Fruit fly (Drosophila melanogaster) whole organism, embryonic: ENCODE data around the gene CG5003.

ENCODE experiments used
- Asciz ChIP-seq: fragments of 200-800 bp; sonication (Bioruptor generic); optimal IDR thresholded peaks from 2 replicates; lab custom pipeline; 2017; ENCODE audit warnings: missing biosample characterization, mild to moderate bottlenecking, missing genetic modification characterization, missing genetic modification reagents
- Atf-2 ChIP-seq: fragments of 200-800 bp; sonication (Bioruptor generic); optimal IDR thresholded peaks from 2 replicates; lab custom pipeline; 2016; ENCODE audit warnings: missing biosample characterization, missing genetic modification characterization
- CG10654 ChIP-seq: fragments of 200-800 bp; sonication (Bioruptor generic); optimal IDR thresholded peaks from 2 replicates; lab custom pipeline; 2016; ENCODE audit warnings: missing biosample characterization, missing genetic modification characterization
- CG1233 ChIP-seq: fragments of 200-800 bp; sonication (Bioruptor generic); optimal IDR thresholded peaks from 4 replicates; lab custom pipeline; 2018; ENCODE audit warnings: missing biosample characterization, mild to moderate bottlenecking, missing genetic modification characterization
- CG12942 ChIP-seq: fragments of 200-800 bp; sonication (Bioruptor generic); optimal IDR thresholded peaks from 3 replicates; lab custom pipeline; 2016; ENCODE audit warnings: missing biosample characterization, missing genetic modification characterization
- CG14710 ChIP-seq: fragments of 200-800 bp; sonication (Bioruptor generic); optimal IDR thresholded peaks from 3 replicates; lab custom pipeline; 2019; ENCODE audit warnings: missing biosample characterization, mild to moderate bottlenecking, missing genetic modification characterization, moderate library complexity
- CG1792 ChIP-seq: fragments of 200-800 bp; sonication (Bioruptor generic); optimal IDR thresholded peaks from 2 replicates; lab custom pipeline; 2016; ENCODE audit warnings: missing biosample characterization, missing genetic modification characterization
- CG18764 ChIP-seq: fragments of 200-800 bp; sonication (Bioruptor generic); optimal IDR thresholded peaks from 3 replicates; lab custom pipeline; 2016; ENCODE audit warnings: missing biosample characterization, missing genetic modification characterization
- CG31224 ChIP-seq: fragments of 200-800 bp; sonication (Bioruptor generic); IDR thresholded peaks from 2 replicates; pipeline ENCODE4 v1.3.6; 2022; ENCODE audit warnings: missing biosample characterization, missing genetic modification characterization
- CG3726 ChIP-seq: fragments of 200-800 bp; sonication (Bioruptor generic); IDR thresholded peaks from 3 replicates; pipeline ENCODE4, ENCODE4 v1.3.6; 2022; ENCODE audit warnings: missing biosample characterization, missing genetic modification characterization
- CG42726 ChIP-seq: fragments of 200-800 bp; sonication (Bioruptor generic); IDR thresholded peaks from 2 replicates; pipeline ENCODE4 v1.3.6; 2022; ENCODE audit warnings: missing biosample characterization, missing genetic modification characterization; ENCODE audit not compliant: partially characterized antibody
- CG4854 ChIP-seq: fragments of 200-800 bp; sonication (Bioruptor generic); optimal IDR thresholded peaks from 2 replicates; lab custom pipeline; 2016; ENCODE audit warnings: missing biosample characterization, missing genetic modification characterization, inconsistent platforms
- CG6689 ChIP-seq: fragments of 200-800 bp; sonication (Bioruptor generic); IDR thresholded peaks from 2 replicates; pipeline ENCODE4 v1.3.6; 2022; ENCODE audit warnings: missing biosample characterization, missing genetic modification characterization
- CG7556 ChIP-seq: fragments of 200-800 bp; sonication (Bioruptor generic); optimal IDR thresholded peaks from 2 replicates; lab custom pipeline; 2017; ENCODE audit warnings: missing biosample characterization, mild to moderate bottlenecking, missing genetic modification characterization
- CG7745 ChIP-seq: fragments of 200-800 bp; sonication (Bioruptor generic); optimal IDR thresholded peaks from 2 replicates; lab custom pipeline; 2018; ENCODE audit warnings: missing biosample characterization, mild to moderate bottlenecking, missing genetic modification characterization, moderate library complexity
- CG8089 ChIP-seq: fragments of 200-800 bp; sonication (Bioruptor generic); optimal IDR thresholded peaks from 3 replicates; lab custom pipeline; 2016; ENCODE audit warnings: missing biosample characterization, missing genetic modification characterization
- CG8478 ChIP-seq: fragments of >200 bp; optimal IDR thresholded peaks from 2 replicates; lab custom pipeline; 2018
- CG8924 ChIP-seq: fragments of 200-800 bp; optimal IDR thresholded peaks from 3 replicates; lab custom pipeline; 2019; ENCODE audit warnings: missing biosample characterization, mild to moderate bottlenecking, missing genetic modification characterization, moderate library complexity
- Drgx ChIP-seq: fragments of 200-800 bp; sonication (Bioruptor generic); IDR thresholded peaks from 2 replicates; pipeline ENCODE4 v1.3.6; 2022; ENCODE audit warnings: missing biosample characterization, missing genetic modification characterization
- Ets97D ChIP-seq: fragments of 200-800 bp; sonication (Bioruptor generic); optimal IDR thresholded peaks from 3 replicates; lab custom pipeline; 2016; ENCODE audit warnings: missing biosample characterization, missing genetic modification characterization
- HLH54F ChIP-seq: fragments of 200-800 bp; sonication (Bioruptor generic); optimal IDR thresholded peaks from 3 replicates; lab custom pipeline; 2016; ENCODE audit warnings: missing biosample characterization, missing genetic modification characterization
- HLHmδ ChIP-seq: fragments of 200-800 bp; sonication (Bioruptor generic); optimal IDR thresholded peaks from 2 replicates; lab custom pipeline; 2018; ENCODE audit warnings: missing biosample characterization, mild to moderate bottlenecking, missing genetic modification characterization, moderate library complexity
- Hey ChIP-seq: fragments of 200-800 bp; sonication (Bioruptor generic); optimal IDR thresholded peaks from 3 replicates; lab custom pipeline; 2018; ENCODE audit warnings: missing biosample characterization, mild to moderate bottlenecking, missing genetic modification characterization
- Jarid2 ChIP-seq: fragments of 200-800 bp; sonication (Bioruptor generic); optimal IDR thresholded peaks from 3 replicates; lab custom pipeline; 2017; ENCODE audit warnings: mild to moderate bottlenecking, missing biosample characterization, missing genetic modification reagents, missing genetic modification characterization
- MESR4 ChIP-seq: fragments of 200-800 bp; sonication (Bioruptor generic); optimal IDR thresholded peaks from 2 replicates; lab custom pipeline; 2018; ENCODE audit warnings: missing biosample characterization, mild to moderate bottlenecking, missing genetic modification characterization, moderate library complexity
- Med ChIP-seq: fragments of 200-800 bp; sonication (Bioruptor generic); peaks from one replicate; lab custom pipeline; 2016; ENCODE audit warnings: missing biosample characterization, missing genetic modification characterization, mild to moderate bottlenecking, inconsistent platforms, moderate library complexity
- NK7.1 ChIP-seq: fragments of 200-800 bp; sonication (Bioruptor generic); optimal IDR thresholded peaks from 3 replicates; lab custom pipeline; 2016; ENCODE audit warnings: missing biosample characterization, missing genetic modification characterization
- Nf-YC ChIP-seq: fragments of 200-800 bp; optimal IDR thresholded peaks from 3 replicates; lab custom pipeline; 2019; ENCODE audit warnings: missing biosample characterization, mild to moderate bottlenecking, missing genetic modification characterization, moderate library complexity
- Optix ChIP-seq: fragments of 200-800 bp; sonication (Bioruptor generic); IDR thresholded peaks from 3 replicates; pipeline ENCODE4 v1.3.6; 2022; ENCODE audit warnings: missing biosample characterization, missing genetic modification characterization
- Ptx1 ChIP-seq: fragments of 200-800 bp; sonication (Bioruptor generic); IDR thresholded peaks from 2 replicates; pipeline ENCODE4 v1.3.6; 2022; ENCODE audit warnings: missing biosample characterization, missing genetic modification characterization
- Side ChIP-seq: fragments of 200-800 bp; sonication (Bioruptor generic); optimal IDR thresholded peaks from 2 replicates; lab custom pipeline; 2016; ENCODE audit warnings: missing biosample characterization, missing genetic modification characterization
- abd-A ChIP-seq: fragments of 200-800 bp; sonication (Bioruptor generic); optimal IDR thresholded peaks from 3 replicates; lab custom pipeline; 2019; ENCODE audit warnings: missing biosample characterization, mild to moderate bottlenecking, missing genetic modification characterization, moderate library complexity
- al ChIP-seq: fragments of 200-800 bp; sonication (Bioruptor generic); IDR thresholded peaks from 2 replicates; pipeline ENCODE4 v1.3.6; 2022; ENCODE audit warnings: missing biosample characterization, missing genetic modification characterization
- cad ChIP-seq: fragments of >200 bp; optimal IDR thresholded peaks from 2 replicates; lab custom pipeline; 2017; ENCODE audit warnings: missing biosample characterization, missing genetic modification characterization
- chif ChIP-seq, 2 experiments: fragments of 200-800 bp; sonication (Bioruptor generic); optimal IDR thresholded peaks; 3 replicates each; lab custom pipeline; 2016; ENCODE audit warnings: missing biosample characterization in 2 of 2, missing genetic modification characterization in 2 of 2
- fru ChIP-seq: fragments of >200 bp; optimal IDR thresholded peaks from 2 replicates; lab custom pipeline; 2017
- gfzf ChIP-seq: fragments of 200-800 bp; sonication (Bioruptor generic); optimal IDR thresholded peaks from 2 replicates; lab custom pipeline; 2016; ENCODE audit warnings: missing biosample characterization, mild to moderate bottlenecking, missing genetic modification characterization, moderate library complexity
- grau ChIP-seq: fragments of 200-800 bp; optimal IDR thresholded peaks from 3 replicates; lab custom pipeline; 2019; ENCODE audit warnings: missing biosample characterization, mild to moderate bottlenecking, missing genetic modification characterization, moderate library complexity
- h ChIP-seq: fragments of >200 bp; optimal IDR thresholded peaks from 2 replicates; lab custom pipeline; 2017
- hbn ChIP-seq: fragments of 200-800 bp; sonication (Bioruptor generic); IDR thresholded peaks from 2 replicates; pipeline ENCODE4 v1.3.6; 2022; ENCODE audit warnings: missing biosample characterization, missing genetic modification characterization; ENCODE audit not compliant: partially characterized antibody
- ind ChIP-seq: fragments of 200-800 bp; sonication (Bioruptor generic); optimal IDR thresholded peaks from 3 replicates; lab custom pipeline; 2016; ENCODE audit warnings: missing biosample characterization, missing genetic modification characterization
- knrl ChIP-seq: fragments of 200-800 bp; sonication (Bioruptor generic); IDR thresholded peaks from 3 replicates; pipeline ENCODE4 v1.3.6; 2022; ENCODE audit warnings: missing biosample characterization, missing genetic modification characterization; ENCODE audit not compliant: partially characterized antibody
- otp ChIP-seq: fragments of 200-800 bp; sonication (Bioruptor generic); IDR thresholded peaks from 3 replicates; pipeline ENCODE4, ENCODE4 v1.3.6; 2022; ENCODE audit warnings: missing biosample characterization, missing genetic modification characterization
- pnt ChIP-seq: fragments of 200-800 bp; sonication (Bioruptor generic); optimal IDR thresholded peaks from 3 replicates; lab custom pipeline; 2016; ENCODE audit warnings: missing biosample characterization, missing genetic modification characterization
- prd ChIP-seq, 3 experiments: fragments of >200 bp in 2 of 3; fragments of 200-800 bp in 1 of 3; sonication (Bioruptor generic) in 1 of 3; optimal IDR thresholded peaks in 2 of 3; IDR thresholded peaks in 1 of 3; 2 replicates in 2 of 3; 3 replicates in 1 of 3; pipeline versions ENCODE4 v1.3.6 to Lab custom; 2017 to 2022; ENCODE audit warnings: missing biosample characterization in 1 of 3, missing genetic modification characterization in 1 of 3
- pum ChIP-seq: fragments of 200-800 bp; sonication (Bioruptor generic); optimal IDR thresholded peaks from 2 replicates; lab custom pipeline; 2016; ENCODE audit warnings: missing biosample characterization, missing genetic modification characterization
- schlank ChIP-seq: fragments of 200-800 bp; sonication (Bioruptor generic); optimal IDR thresholded peaks from 2 replicates; lab custom pipeline; 2018; ENCODE audit warnings: missing biosample characterization, mild to moderate bottlenecking, missing genetic modification characterization
- seq ChIP-seq: fragments of 200-800 bp; sonication (Bioruptor generic); IDR thresholded peaks from 2 replicates; pipeline ENCODE4 v1.3.6; 2022; ENCODE audit warnings: missing biosample characterization, missing genetic modification characterization
- slou ChIP-seq: fragments of 200-800 bp; sonication (Bioruptor generic); optimal IDR thresholded peaks from 3 replicates; lab custom pipeline; 2016; ENCODE audit warnings: missing biosample characterization, missing genetic modification characterization
- tap ChIP-seq: fragments of 200-800 bp; optimal IDR thresholded peaks from 3 replicates; lab custom pipeline; 2019; ENCODE audit warnings: missing biosample characterization, mild to moderate bottlenecking, missing genetic modification characterization, moderate library complexity
- zfh2 ChIP-seq: fragments of 200-800 bp; sonication (Bioruptor generic); optimal IDR thresholded peaks from 2 replicates; lab custom pipeline; 2016; ENCODE audit warnings: missing biosample characterization, missing genetic modification characterization

The CG5003 gene

DNA sequence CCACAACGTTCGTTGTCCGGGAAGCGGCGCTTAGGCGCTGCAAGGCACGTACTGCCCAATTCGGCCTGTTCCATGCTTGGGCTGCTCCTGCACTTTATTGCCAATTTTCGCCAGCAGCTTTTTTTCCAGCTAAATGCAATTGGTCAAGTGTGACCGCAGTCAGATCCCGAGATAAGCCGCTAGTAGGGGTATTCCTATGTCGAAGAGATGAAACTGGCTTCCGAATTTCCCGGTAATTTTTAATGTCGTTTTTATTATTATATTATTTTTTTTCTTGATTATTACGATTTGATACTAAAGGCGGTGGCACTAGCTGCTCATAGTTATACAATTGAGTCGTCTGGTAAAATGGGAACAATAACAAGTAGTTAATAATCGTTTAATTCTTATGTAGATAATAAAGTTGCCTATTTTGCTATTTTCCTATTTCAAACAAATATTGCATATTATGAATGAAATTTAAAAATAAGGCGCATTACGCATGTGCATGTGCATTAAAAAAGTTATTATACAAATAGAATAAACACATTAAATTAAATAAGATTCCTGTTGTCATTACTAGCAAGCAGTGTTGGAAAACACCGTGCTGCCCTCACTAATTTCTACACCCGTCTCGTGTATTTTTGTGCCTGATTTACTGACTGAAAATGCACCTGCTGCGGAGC is at the start of gene CG5003, which contains the start of gene mRpS22:
Gene CG5003 (minus strand): TSS at position 162 of the 665 bp plus-strand sequence.
Gene mRpS22 (plus strand): TSS at position 554 of the 665 bp plus-strand sequence.
- TF ChIP-seq HLHmδ (GFP tag; lab: Kevin White, UChicago): no peak
- TF ChIP-seq Ptx1 (GFP tag; lab: Robert Waterston, UW): no peak
- TF ChIP-seq zfh2 (GFP tag; lab: Kevin White, UChicago): peak; percentile 44
- TF ChIP-seq CG8924 (tag; lab: Kevin White, UChicago): peak; percentile 73
- TF ChIP-seq CG1792: no peak
- peak; percentile 25; the same call in 1 of the 2 replicates for TF ChIP-seq al (GFP tag; lab: Robert Waterston, UW)
- no peak for TF ChIP-seq fru
- no peak for TF ChIP-seq CG3726 (GFP tag; lab: Robert Waterston, UW)
- no peak for TF ChIP-seq cad
- no peak for TF ChIP-seq CG8478 (lab: Kevin White, UChicago)
- peak; percentile 72 for TF ChIP-seq Med (GFP tag; lab: Kevin White, UChicago)
- no peak for TF ChIP-seq Optix (GFP tag; lab: Robert Waterston, UW)
- TF ChIP-seq CG8089: no peak
- no peak for TF ChIP-seq Hey (tag; lab: Kevin White, UChicago)
- peak; percentile 7 for TF ChIP-seq HLH54F (GFP tag; lab: Kevin White, UChicago)
- TF ChIP-seq CG14710 (tag; lab: Kevin White, UChicago): peak; percentile 77
- TF ChIP-seq CG42726 (GFP tag; lab: Robert Waterston, UW): no peak
- TF ChIP-seq CG6689: peak; percentile 69
- TF ChIP-seq CG31224 (GFP tag; lab: Robert Waterston, UW): no peak; the same call in 1 of the 2 replicates
- no peak for TF ChIP-seq CG7745 (tag; lab: Kevin White, UChicago)
- TF ChIP-seq Ets97D (GFP tag; lab: Kevin White, UChicago): no peak
- TF ChIP-seq CG1233 (GFP tag; lab: Kevin White, UChicago): peak; percentile 59
- no peak for TF ChIP-seq prd (optimal IDR thresholded peaks at IDR 0.05; lab: Kevin White, UChicago)
- peak; percentile 51; the same call in 1 of the 3 replicates for TF ChIP-seq prd (GFP tag; IDR thresholded peaks at IDR 0.05; lab: Robert Waterston, UW)
- no peak for TF ChIP-seq Side (GFP tag; lab: Kevin White, UChicago)
- TF ChIP-seq gfzf (GFP tag; lab: Kevin White, UChicago): peak; percentile 67
- TF ChIP-seq slou: peak; percentile 66
- TF ChIP-seq ind: peak; percentile 59
- no peak for TF ChIP-seq h
- no peak for TF ChIP-seq CG18764 (GFP tag; lab: Kevin White, UChicago)
- peak; percentile 17 for TF ChIP-seq Jarid2
- TF ChIP-seq abd-A (tag; lab: Kevin White, UChicago): no peak
- no peak for TF ChIP-seq seq (GFP tag; lab: Robert Waterston, UW)
- TF ChIP-seq knrl: peak; percentile 21; the same call in 1 of the 3 replicates
- peak; percentile 68 for TF ChIP-seq CG7556 (GFP tag; lab: Kevin White, UChicago)
- no peak for TF ChIP-seq otp (GFP tag; lab: Robert Waterston, UW)
- no peak for TF ChIP-seq Atf-2
- peak; percentile 84 for TF ChIP-seq MESR4 (GFP tag; lab: Kevin White, UChicago)
- TF ChIP-seq pum (GFP tag; lab: Kevin White, UChicago): peak; percentile 22
- TF ChIP-seq NK7.1 (GFP tag; lab: Kevin White, UChicago): no peak
- TF ChIP-seq Asciz: no peak
- TF ChIP-seq tap: peak; percentile 8
- TF ChIP-seq pnt (GFP tag; lab: Kevin White, UChicago): no peak
- peak; percentile 33 for TF ChIP-seq CG10654 (GFP tag; lab: Kevin White, UChicago)
- no peak for TF ChIP-seq CG4854
- TF ChIP-seq grau: peak; percentile 68
- no peak for TF ChIP-seq hbn (GFP tag; lab: Robert Waterston, UW)
- TF ChIP-seq CG12942 (GFP tag; lab: Kevin White, UChicago): peak; percentile 51
- peak in 1 of 2 experiments; percentile 2 for TF ChIP-seq chif (GFP tag; optimal IDR thresholded peaks at IDR 0.05; lab: Kevin White, UChicago)
- peak; percentile 73 for TF ChIP-seq Nf-YC (tag; lab: Kevin White, UChicago)
- no peak for TF ChIP-seq Drgx
- TF ChIP-seq schlank (tag; lab: Kevin White, UChicago): no peak
